Fruit fly (Drosophila melanogaster): ENCODE data around the gene CG11563.
A peak's percentile ranks its signal among the peaks of the same experiment; 100 is the strongest.

Gene CG11563

dm6 chr3R:31725486-31726227, 11.2 kb upstream of the CG11563 start (continued):
- TF ChIP-seq CG34422 (GFP tag; IDR thresholded peaks at IDR 0.05), result no peak
- TF ChIP-seq Bdp1 (GFP tag; optimal IDR thresholded peaks at IDR 0.05), result no peak
- no peak for TF ChIP-seq ham (GFP tag; IDR thresholded peaks at IDR 0.05)
- TF ChIP-seq zfh1 (GFP tag; IDR thresholded peaks at IDR 0.05), result no peak; the same call in 2 of the 3 replicates
- no peak for TF ChIP-seq CG14965 (GFP tag; optimal IDR thresholded peaks at IDR 0.05; ENCODE audit: borderline replicate concordance)
- TF ChIP-seq repo (GFP tag; optimal IDR thresholded peaks at IDR 0.05), result no peak
- no peak for TF ChIP-seq dati (GFP tag; IDR thresholded peaks at IDR 0.05)
- TF ChIP-seq row (GFP tag; IDR thresholded peaks at IDR 0.05), result no peak
- no peak for TF ChIP-seq lab (GFP tag; optimal IDR thresholded peaks at IDR 0.05)
- no peak for TF ChIP-seq sr (GFP tag; IDR thresholded peaks at IDR 0.05)
- TF ChIP-seq Sox100B (GFP tag; optimal IDR thresholded peaks at IDR 0.05), result no peak
- no peak for TF ChIP-seq trh (GFP tag; optimal IDR thresholded peaks at IDR 0.05)
- no peak for TF ChIP-seq scrt (GFP tag; optimal IDR thresholded peaks at IDR 0.05)
- no peak for TF ChIP-seq CG8388 (GFP tag; optimal IDR thresholded peaks at IDR 0.05)
- TF ChIP-seq nau (GFP tag; optimal IDR thresholded peaks at IDR 0.05), result no peak
- no peak for TF ChIP-seq CG17612 (GFP tag; IDR thresholded peaks at IDR 0.05)
- no peak for TF ChIP-seq CG3281 (GFP tag; optimal IDR thresholded peaks at IDR 0.05)
- no peak for TF ChIP-seq Hr78 (GFP tag; optimal IDR thresholded peaks at IDR 0.05)
- TF ChIP-seq ato (GFP tag; IDR thresholded peaks at IDR 0.05; ENCODE audit: partially characterized antibody), result no peak
- no peak for TF ChIP-seq vfl (GFP tag; optimal IDR thresholded peaks at IDR 0.05)
- TF ChIP-seq CG11093 (GFP tag; IDR thresholded peaks at IDR 0.05), result no peak
- TF ChIP-seq Med (GFP tag), result peak; percentile 63
- no peak for TF ChIP-seq Poxn (GFP tag; IDR thresholded peaks at IDR 0.05)
- TF ChIP-seq Sox102F (GFP tag; optimal IDR thresholded peaks at IDR 0.05), result no peak
- no peak for TF ChIP-seq Mes4 (GFP tag; optimal IDR thresholded peaks at IDR 0.05)
- TF ChIP-seq Nf-YA (GFP tag; IDR thresholded peaks at IDR 0.05), result no peak
- no peak for TF ChIP-seq CG11696 (GFP tag; IDR thresholded peaks at IDR 0.05)
- TF ChIP-seq bowl (GFP tag; IDR thresholded peaks at IDR 0.05), result no peak
- no peak for TF ChIP-seq usp (GFP tag; optimal IDR thresholded peaks at IDR 0.05)
- no peak for TF ChIP-seq CG12104 (GFP tag; optimal IDR thresholded peaks at IDR 0.05)
- no peak for TF ChIP-seq CrebB (tag; optimal IDR thresholded peaks at IDR 0.05)
- TF ChIP-seq CG13123 (GFP tag; optimal IDR thresholded peaks at IDR 0.05), result no peak
- TF ChIP-seq Ravus (GFP tag; IDR thresholded peaks at IDR 0.05), result no peak
- TF ChIP-seq tup (GFP tag; optimal IDR thresholded peaks at IDR 0.05), result no peak
- TF ChIP-seq ac (GFP tag; optimal IDR thresholded peaks at IDR 0.05), result no peak
- no peak for TF ChIP-seq cato (GFP tag; optimal IDR thresholded peaks at IDR 0.05; ENCODE audit: borderline replicate concordance)
- no peak for TF ChIP-seq CG6175 (GFP tag; IDR thresholded peaks at IDR 0.05)
- TF ChIP-seq CG33213 (GFP tag; optimal IDR thresholded peaks at IDR 0.05), result peak; percentile 23
- TF ChIP-seq Dip2 (GFP tag; IDR thresholded peaks at IDR 0.05), result no peak
- TF ChIP-seq ERR (GFP tag; optimal IDR thresholded peaks at IDR 0.05), result no peak
- no peak for TF ChIP-seq CG5953 (GFP tag; IDR thresholded peaks at IDR 0.05)
- peak; percentile 26; the same call in 1 of the 2 replicates for TF ChIP-seq bbx (GFP tag; IDR thresholded peaks at IDR 0.05; ENCODE audit: partially characterized antibody)
- peak; percentile 67 for TF ChIP-seq kni (GFP tag; optimal IDR thresholded peaks at IDR 0.05)
- TF ChIP-seq CG6765 (GFP tag; optimal IDR thresholded peaks at IDR 0.05), result no peak
- peak; percentile 9 for TF ChIP-seq eyg (GFP tag; optimal IDR thresholded peaks at IDR 0.05)
- no peak for TF ChIP-seq Ssrp (tag; optimal IDR thresholded peaks at IDR 0.05)
- no peak for TF ChIP-seq bab2 (GFP tag; optimal IDR thresholded peaks at IDR 0.05)
- TF ChIP-seq CG10321 (GFP tag; IDR thresholded peaks at IDR 0.05), result no peak
- no peak for TF ChIP-seq D (optimal IDR thresholded peaks at IDR 0.05)
- TF ChIP-seq D (GFP tag; optimal IDR thresholded peaks at IDR 0.05), result no peak
- TF ChIP-seq ap (GFP tag; IDR thresholded peaks at IDR 0.05), result no peak
